Worm (Caenorhabditis elegans) whole organism, L3 larva: ENCODE data around the gene fbxa-165.

Experiments
- R02D3.7 ChIP-seq: fragments of 150-350 bp; optimal IDR thresholded peaks from 2 replicates; lab custom pipeline; 2014; ENCODE audit warnings: missing biosample characterization, missing genetic modification characterization
- aly-2 ChIP-seq: fragments of 150-350 bp; optimal IDR thresholded peaks from 2 replicates; lab custom pipeline; 2014; ENCODE audit warnings: missing biosample characterization, missing genetic modification characterization
- ama-1 ChIP-seq: fragments of 150-350 bp; optimal IDR thresholded peaks from 2 replicates; lab custom pipeline; 2018
- ceh-9 ChIP-seq: sonication (generic microtip); optimal IDR thresholded peaks from 2 replicates; lab custom pipeline; 2018; ENCODE audit warnings: missing biosample characterization, missing genetic modification characterization
- daf-12 ChIP-seq: fragments of 150-350 bp; optimal IDR thresholded peaks from 2 replicates; lab custom pipeline; 2014; ENCODE audit warnings: missing biosample characterization, missing genetic modification reagents, missing genetic modification characterization
- elt-2 ChIP-seq: sonication (generic microtip); optimal IDR thresholded peaks from 2 replicates; lab custom pipeline; 2016; ENCODE audit warnings: missing genetic modification reagents, mild to moderate bottlenecking, missing genetic modification characterization, missing compliant biosample characterization
- eor-1 ChIP-seq, 2 experiments: fragments of 150-350 bp; optimal IDR thresholded peaks; 2 replicates each; lab custom pipeline; 2014 to 2018; ENCODE audit warnings: missing biosample characterization in 2 of 2, missing genetic modification characterization in 2 of 2
- fkh-2 ChIP-seq: fragments of 150-350 bp; optimal IDR thresholded peaks from 2 replicates; lab custom pipeline; 2014; ENCODE audit warnings: missing biosample characterization, missing genetic modification reagents, missing genetic modification characterization
- hmg-11 ChIP-seq: sonication (generic microtip); optimal IDR thresholded peaks from 2 replicates; lab custom pipeline; 2016; ENCODE audit warnings: missing genetic modification characterization, missing compliant biosample characterization
- jun-1 ChIP-seq: fragments of 150-350 bp; optimal IDR thresholded peaks from 2 replicates; lab custom pipeline; 2014; ENCODE audit warnings: missing biosample characterization, missing genetic modification reagents, missing genetic modification characterization
- lin-15B ChIP-seq: fragments of 150-350 bp; optimal IDR thresholded peaks from 2 replicates; lab custom pipeline; 2014; ENCODE audit warnings: missing biosample characterization, missing genetic modification characterization
- lin-39 ChIP-seq: fragments of 150-350 bp; optimal IDR thresholded peaks from 2 replicates; lab custom pipeline; 2018; ENCODE audit warnings: missing biosample characterization, missing genetic modification reagents, missing genetic modification characterization
- lsy-12 ChIP-seq: sonication (generic microtip); optimal IDR thresholded peaks from 2 replicates; lab custom pipeline; 2016; ENCODE audit warnings: mild to moderate bottlenecking, missing genetic modification characterization, missing compliant biosample characterization
- mml-1 ChIP-seq: fragments of 150-350 bp; sonication (generic microtip); optimal IDR thresholded peaks from 3 replicates; lab custom pipeline; 2014; ENCODE audit warnings: missing biosample characterization, missing genetic modification characterization
- nfya-1 ChIP-seq: sonication (generic microtip); optimal IDR thresholded peaks from 2 replicates; lab custom pipeline; 2017; ENCODE audit warnings: missing genetic modification characterization, mild to moderate bottlenecking, missing compliant biosample characterization, antibody characterized with exemption, moderate library complexity; ENCODE audit not compliant: insufficient read depth
- nhr-12 ChIP-seq: fragments of 150-350 bp; optimal IDR thresholded peaks from 2 replicates; lab custom pipeline; 2014; ENCODE audit warnings: missing biosample characterization, missing genetic modification characterization
- nhr-23 ChIP-seq: fragments of 150-350 bp; optimal IDR thresholded peaks from 2 replicates; lab custom pipeline; 2014; ENCODE audit warnings: missing biosample characterization, missing genetic modification reagents, missing genetic modification characterization
- nhr-25 ChIP-seq: sonication (generic microtip); optimal IDR thresholded peaks from 2 replicates; lab custom pipeline; 2017; ENCODE audit warnings: missing biosample characterization, missing genetic modification characterization
- nhr-28 ChIP-seq: fragments of 150-350 bp; optimal IDR thresholded peaks from 2 replicates; lab custom pipeline; 2014; ENCODE audit warnings: missing biosample characterization, missing genetic modification characterization
- nhr-43 ChIP-seq: sonication (generic microtip); optimal IDR thresholded peaks from 2 replicates; lab custom pipeline; 2016; ENCODE audit warnings: mild to moderate bottlenecking, missing genetic modification characterization, missing compliant biosample characterization; ENCODE audit not compliant: poor library complexity, severe bottlenecking
- nhr-76 ChIP-seq: fragments of 150-350 bp; sonication (generic microtip); optimal IDR thresholded peaks from 5 replicates; lab custom pipeline; 2014; ENCODE audit warnings: missing biosample characterization, missing genetic modification characterization
- nhr-77 ChIP-seq: fragments of 150-350 bp; optimal IDR thresholded peaks from 2 replicates; lab custom pipeline; 2014; ENCODE audit warnings: missing biosample characterization, missing genetic modification characterization
- pha-4 ChIP-seq: fragments of 150-350 bp; optimal IDR thresholded peaks from 2 replicates; lab custom pipeline; 2014; ENCODE audit warnings: missing biosample characterization, missing genetic modification reagents, missing genetic modification characterization
- pqm-1 ChIP-seq: fragments of 150-350 bp; optimal IDR thresholded peaks from 2 replicates; lab custom pipeline; 2017; ENCODE audit warnings: missing biosample characterization, missing genetic modification characterization, inconsistent platforms
- sea-2 ChIP-seq: fragments of 150-350 bp; sonication (generic microtip); optimal IDR thresholded peaks from 4 replicates; lab custom pipeline; 2014; ENCODE audit warnings: missing biosample characterization, missing genetic modification reagents, missing genetic modification characterization
- tbx-2 ChIP-seq: sonication (generic microtip); optimal IDR thresholded peaks from 2 replicates; lab custom pipeline; 2016; ENCODE audit warnings: mild to moderate bottlenecking, missing genetic modification characterization, missing compliant biosample characterization
- ztf-11 ChIP-seq: fragments of 150-350 bp; optimal IDR thresholded peaks from 2 replicates; lab custom pipeline; 2014; ENCODE audit warnings: missing biosample characterization, missing genetic modification characterization
- ztf-4 ChIP-seq: fragments of 150-350 bp; optimal IDR thresholded peaks from 2 replicates; lab custom pipeline; 2014; ENCODE audit warnings: missing biosample characterization, missing genetic modification characterization

Gene fbxa-165

DNA sequence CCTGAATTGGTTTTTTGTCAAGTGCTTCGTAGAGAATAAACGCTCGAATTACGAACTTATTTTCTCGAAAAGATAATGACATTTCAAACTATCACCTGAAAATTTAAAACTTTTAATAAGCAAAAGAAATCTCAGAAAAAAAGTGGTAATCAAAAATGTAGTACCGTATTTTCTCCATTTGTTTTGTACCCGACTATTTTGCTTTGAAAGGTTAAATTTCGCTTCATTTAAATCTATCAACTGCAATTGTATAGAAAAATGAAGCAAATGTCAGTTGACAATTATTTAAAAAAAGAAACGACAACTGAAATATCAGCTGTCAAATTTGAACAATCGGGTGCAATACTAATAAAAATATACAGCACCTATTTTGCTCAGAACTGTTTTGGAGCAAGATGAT lies 4.9 kb upstream of the fbxa-165 start, which contains the start of gene fbxa-158:
TSS of gene fbxa-158 (minus strand) at position 101 of the 400 bp plus-strand sequence.
- no peak for TF ChIP-seq nhr-28
- TF ChIP-seq ceh-9 (tag; lab: Kevin White, UChicago) = no peak
- no peak for TF ChIP-seq ama-1 (lab: Kevin White, UChicago)
- TF ChIP-seq lin-15B (tag; lab: Kevin White, UChicago) = no peak
- no peak for TF ChIP-seq elt-2 (tag; lab: Kevin White, UChicago)
- TF ChIP-seq hmg-11 (tag; lab: Kevin White, UChicago) = no peak
- no peak for TF ChIP-seq nhr-12 (tag; lab: Kevin White, UChicago)
- TF ChIP-seq lin-39 (tag; lab: Kevin White, UChicago) = no peak

- no peak for TF ChIP-seq nhr-76
- TF ChIP-seq daf-12 (tag; lab: Kevin White, UChicago) = no peak
- no peak for TF ChIP-seq nhr-77
- no peak for TF ChIP-seq sea-2 (GFP tag; lab: Kevin White, UChicago)
- TF ChIP-seq mml-1 = no peak
- no peak for TF ChIP-seq eor-1 (tag; optimal IDR thresholded peaks at IDR 0.05; lab: Kevin White, UChicago)
- no peak for TF ChIP-seq ztf-11 (tag; lab: Kevin White, UChicago)
- no peak for TF ChIP-seq nhr-43 (tag; lab: Kevin White, UChicago)
- TF ChIP-seq ztf-4 (tag; lab: Kevin White, UChicago) = no peak
- TF ChIP-seq fkh-2 (tag; lab: Kevin White, UChicago) = no peak
Measured at ce11 chrII:1618948-1619347, 2.7 kb upstream of the fbxa-165 start, which contains the start of gene fbxa-166. TSS of gene fbxa-166 (minus strand) at chrII:1619048.

DNA sequence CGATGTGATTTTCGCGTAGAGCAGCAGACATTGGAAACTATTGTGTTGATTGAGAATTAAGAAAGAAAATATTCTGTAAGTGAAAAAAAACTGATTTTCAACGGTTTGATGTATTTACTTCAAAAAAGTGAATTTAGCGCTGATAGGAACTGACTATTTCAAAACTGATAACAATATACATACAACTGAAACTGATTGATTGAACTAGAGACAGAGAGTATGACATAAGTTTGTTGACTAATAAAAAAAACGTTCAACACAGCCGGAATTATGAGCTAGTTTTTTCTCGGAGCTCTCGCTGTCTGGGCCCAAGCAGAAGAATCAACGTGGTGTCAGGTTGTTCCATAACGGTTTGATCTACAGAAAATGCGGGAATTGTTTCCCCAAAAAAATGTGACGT lies 2.3 kb downstream of the fbxa-165 start, which contains the start of gene fbxa-164:
TSS of gene fbxa-164 (minus strand) at position 101 of the 400 bp plus-strand sequence.
- TF ChIP-seq pha-4 (peak; percentile 11), lsy-12 (tag; lab: Kevin White, UChicago) (no peak), elt-2 (tag; lab: Kevin White, UChicago) (peak; percentile 32)

DNA sequence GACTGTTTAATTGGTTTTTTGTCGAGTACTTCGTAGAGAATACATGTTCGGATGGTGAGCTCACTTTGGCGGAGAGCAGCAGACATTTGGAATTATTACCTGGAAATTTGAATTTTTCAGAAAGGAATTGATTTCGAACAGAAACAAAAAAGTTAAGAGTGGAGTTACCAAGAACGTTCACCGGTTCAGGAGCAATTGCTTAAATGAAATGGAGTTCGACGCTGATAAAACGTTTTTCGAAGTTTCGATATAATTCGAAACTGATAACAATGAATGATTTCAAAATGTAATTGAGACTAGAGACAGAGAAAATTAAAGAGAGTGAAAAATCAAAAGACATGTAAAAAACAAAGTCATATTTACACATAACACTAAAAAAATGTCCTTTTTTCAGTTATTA lies 5.7 kb downstream of the fbxa-165 start, which contains the start of gene fbxa-163:
TSS of gene fbxa-163 (minus strand) at position 101 of the 400 bp plus-strand sequence.
- TF ChIP-seq mml-1 (no peak), R02D3.7 (no peak), elt-2 (tag; lab: Kevin White, UChicago) (peak; percentile 5)

ce11 chrII:1608915-1609314 lies 7.4 kb downstream of the fbxa-165 start:
- TF ChIP-seq elt-2 (tag; lab: Kevin White, UChicago) = peak; percentile 88
- peak; percentile 14 for TF ChIP-seq pqm-1
- no peak for TF ChIP-seq ztf-4 (tag; lab: Kevin White, UChicago)
- peak; percentile 34 for TF ChIP-seq pha-4
- TF ChIP-seq jun-1 (tag; lab: Kevin White, UChicago) = peak; percentile 6
- TF ChIP-seq nhr-43 (tag; lab: Kevin White, UChicago) = no peak

DNA sequence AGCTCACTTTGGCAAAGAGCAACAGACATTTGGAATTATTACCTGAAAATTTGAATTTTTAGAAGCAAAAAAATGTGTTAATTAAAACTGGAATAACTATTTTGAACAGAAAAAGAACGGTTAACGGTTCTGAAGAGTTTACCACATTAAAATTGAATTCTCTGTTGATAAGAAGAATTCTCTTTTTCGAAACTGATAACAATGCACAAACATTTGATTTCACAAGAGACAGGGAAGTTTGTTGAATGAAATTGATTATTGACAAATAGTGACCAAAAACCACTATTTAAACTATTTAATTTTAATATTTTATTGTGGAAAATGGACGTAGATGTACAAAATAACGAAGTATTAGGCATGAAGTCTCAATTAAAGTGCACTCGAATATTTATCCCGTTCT lies 8.7 kb downstream of the fbxa-165 start:
- TF ChIP-seq pqm-1 = peak; percentile 19
- TF ChIP-seq nhr-76 = no peak
- TF ChIP-seq lin-39 (tag; lab: Kevin White, UChicago) = no peak
- no peak for TF ChIP-seq nfya-1 (tag; lab: Kevin White, UChicago)
- no peak for TF ChIP-seq nhr-23
- TF ChIP-seq elt-2 (tag; lab: Kevin White, UChicago) = peak; percentile 82
- TF ChIP-seq hmg-11 (tag; lab: Kevin White, UChicago) = no peak
- peak; percentile 67 for TF ChIP-seq pha-4
- no peak for TF ChIP-seq nhr-25

DNA sequence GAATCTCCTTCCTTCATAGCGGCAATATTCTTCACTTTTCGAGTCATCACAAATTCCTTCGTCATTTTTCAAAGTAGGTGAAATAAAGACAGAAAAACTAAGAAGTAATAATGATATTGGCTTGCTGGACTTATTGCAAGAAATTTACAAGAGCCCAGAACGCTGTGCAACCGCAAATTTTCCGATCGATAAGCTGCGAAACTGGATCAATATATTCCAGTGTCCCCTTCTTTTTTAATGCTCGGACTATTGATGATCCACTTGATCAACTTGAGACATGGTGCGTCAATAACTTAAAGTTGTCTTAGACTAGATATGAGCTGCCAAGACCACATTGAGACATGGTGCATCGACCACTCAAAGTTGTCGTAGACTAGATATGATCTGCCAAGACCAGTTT lies 10.2 kb downstream of the fbxa-165 start, which contains the start of gene bath-33:
TSS of gene bath-33 (minus strand) at position 101 of the 400 bp plus-strand sequence.
- no peak for TF ChIP-seq aly-2 (tag; lab: Kevin White, UChicago)
- no peak for TF ChIP-seq fkh-2 (tag; lab: Kevin White, UChicago)
- TF ChIP-seq nhr-25 = no peak
- no peak for TF ChIP-seq tbx-2 (tag; lab: Kevin White, UChicago)
- TF ChIP-seq, all 47 proteins: peak for 0
